Fruit fly (Drosophila melanogaster) whole organism, embryonic: Measurements from ENCODE around the gene CG4949.

Experiments
- CG11247 ChIP-seq: fragments of 200-800 bp; sonication (Bioruptor generic); IDR thresholded peaks from 2 replicates; pipeline ENCODE4 v1.3.6; 2022; ENCODE audit warnings: missing biosample characterization, missing genetic modification characterization
- CG11456 ChIP-seq: fragments of 200-800 bp; sonication (Bioruptor generic); IDR thresholded peaks from 3 replicates; pipeline ENCODE4 v1.3.6; 2022; ENCODE audit warnings: missing biosample characterization, missing genetic modification characterization
- CG11504 ChIP-seq: fragments of 200-800 bp; sonication (Bioruptor generic); optimal IDR thresholded peaks from 3 replicates; lab custom pipeline; 2019; ENCODE audit warnings: missing biosample characterization, mild to moderate bottlenecking, missing genetic modification characterization, moderate library complexity
- CG12071 ChIP-seq: fragments of 200-800 bp; sonication (Bioruptor generic); optimal IDR thresholded peaks from 3 replicates; lab custom pipeline; 2018; ENCODE audit warnings: missing biosample characterization, mild to moderate bottlenecking, missing genetic modification characterization
- CG1233 ChIP-seq: fragments of 200-800 bp; sonication (Bioruptor generic); optimal IDR thresholded peaks from 4 replicates; lab custom pipeline; 2018; ENCODE audit warnings: missing biosample characterization, mild to moderate bottlenecking, missing genetic modification characterization
- CG12659 ChIP-seq: fragments of 200-800 bp; sonication (Bioruptor generic); optimal IDR thresholded peaks from 3 replicates; lab custom pipeline; 2017; ENCODE audit warnings: mild to moderate bottlenecking, missing biosample characterization, missing genetic modification reagents, missing genetic modification characterization
- CG12769 ChIP-seq: fragments of 200-800 bp; sonication (Bioruptor generic); optimal IDR thresholded peaks from 2 replicates; lab custom pipeline; 2019; ENCODE audit warnings: missing biosample characterization, mild to moderate bottlenecking, missing genetic modification characterization, moderate library complexity
- CG13123 ChIP-seq: fragments of 200-800 bp; sonication (Bioruptor generic); optimal IDR thresholded peaks from 2 replicates; lab custom pipeline; 2016; ENCODE audit warnings: missing biosample characterization, missing genetic modification characterization
- CG14014 ChIP-seq: fragments of 200-800 bp; sonication (Bioruptor generic); IDR thresholded peaks from 2 replicates; pipeline ENCODE4 v1.3.6; 2022; ENCODE audit warnings: missing biosample characterization, missing genetic modification characterization
- CG15479 ChIP-seq: fragments of 200-800 bp; sonication (Bioruptor generic); optimal IDR thresholded peaks from 3 replicates; lab custom pipeline; 2019; ENCODE audit warnings: missing biosample characterization, mild to moderate bottlenecking, missing genetic modification characterization, moderate library complexity
- CG16779 ChIP-seq: fragments of 200-800 bp; sonication (Bioruptor generic); IDR thresholded peaks from 2 replicates; pipeline ENCODE4 v1.3.6; 2022; ENCODE audit warnings: missing biosample characterization, missing genetic modification characterization
- CG17612 ChIP-seq: fragments of 200-800 bp; sonication (Bioruptor generic); IDR thresholded peaks from 2 replicates; pipeline ENCODE4 v1.3.6; 2022; ENCODE audit warnings: missing biosample characterization, missing genetic modification characterization
- CG18599 ChIP-seq: fragments of 200-800 bp; sonication (Bioruptor generic); optimal IDR thresholded peaks from 3 replicates; lab custom pipeline; 2017; ENCODE audit warnings: missing biosample characterization, missing genetic modification characterization, mild to moderate bottlenecking, moderate library complexity, missing genetic modification reagents
- CG18764 ChIP-seq: fragments of 200-800 bp; sonication (Bioruptor generic); optimal IDR thresholded peaks from 3 replicates; lab custom pipeline; 2016; ENCODE audit warnings: missing biosample characterization, missing genetic modification characterization
- CG2116 ChIP-seq: fragments of 200-800 bp; sonication (Bioruptor generic); optimal IDR thresholded peaks from 3 replicates; lab custom pipeline; 2018; ENCODE audit warnings: missing biosample characterization, mild to moderate bottlenecking, missing genetic modification characterization
- CG2120 ChIP-seq: fragments of 200-800 bp; sonication (Bioruptor generic); optimal IDR thresholded peaks from 3 replicates; lab custom pipeline; 2016; ENCODE audit warnings: missing biosample characterization, missing genetic modification characterization
- CG2875 ChIP-seq: fragments of 200-800 bp; sonication (Bioruptor generic); optimal IDR thresholded peaks from 2 replicates; lab custom pipeline; 2017; ENCODE audit warnings: missing biosample characterization, mild to moderate bottlenecking, missing genetic modification characterization, missing genetic modification reagents
- CG31388 ChIP-seq: fragments of 200-800 bp; sonication (Bioruptor generic); optimal IDR thresholded peaks from 2 replicates; lab custom pipeline; 2016; ENCODE audit warnings: missing biosample characterization, missing genetic modification characterization
- CG3163 ChIP-seq: fragments of 200-800 bp; sonication (Bioruptor generic); optimal IDR thresholded peaks from 3 replicates; lab custom pipeline; 2016; ENCODE audit warnings: missing biosample characterization, missing genetic modification characterization
- CG34376 ChIP-seq: fragments of 200-800 bp; sonication (Bioruptor generic); optimal IDR thresholded peaks from 2 replicates; lab custom pipeline; 2018; ENCODE audit warnings: missing biosample characterization, mild to moderate bottlenecking, missing genetic modification characterization
- CG5180 ChIP-seq: fragments of 200-800 bp; sonication (Bioruptor generic); optimal IDR thresholded peaks from 3 replicates; lab custom pipeline; 2017; ENCODE audit warnings: missing biosample characterization, missing genetic modification characterization, mild to moderate bottlenecking, moderate library complexity, missing genetic modification reagents
- CG5953 ChIP-seq: fragments of 200-800 bp; sonication (Bioruptor generic); IDR thresholded peaks from 2 replicates; pipeline ENCODE4 v1.3.6; 2022; ENCODE audit warnings: missing biosample characterization, missing genetic modification characterization
- CG6272 ChIP-seq: fragments of 200-800 bp; sonication (Bioruptor generic); IDR thresholded peaks from 2 replicates; pipeline ENCODE4 v1.3.6; 2022; ENCODE audit warnings: missing biosample characterization, missing genetic modification characterization
- CG6765 ChIP-seq: fragments of 200-800 bp; sonication (Bioruptor generic); optimal IDR thresholded peaks from 3 replicates; lab custom pipeline; 2017; ENCODE audit warnings: missing biosample characterization, mild to moderate bottlenecking, missing genetic modification characterization
- CG7357 ChIP-seq: fragments of 200-800 bp; sonication (Bioruptor generic); IDR thresholded peaks from 3 replicates; pipeline ENCODE4 v1.3.6; 2022; ENCODE audit warnings: missing biosample characterization, missing genetic modification characterization
- CG7556 ChIP-seq: fragments of 200-800 bp; sonication (Bioruptor generic); optimal IDR thresholded peaks from 2 replicates; lab custom pipeline; 2017; ENCODE audit warnings: missing biosample characterization, mild to moderate bottlenecking, missing genetic modification characterization
- CG7745 ChIP-seq: fragments of 200-800 bp; sonication (Bioruptor generic); optimal IDR thresholded peaks from 2 replicates; lab custom pipeline; 2018; ENCODE audit warnings: missing biosample characterization, mild to moderate bottlenecking, missing genetic modification characterization, moderate library complexity
- CG8089 ChIP-seq: fragments of 200-800 bp; sonication (Bioruptor generic); optimal IDR thresholded peaks from 3 replicates; lab custom pipeline; 2016; ENCODE audit warnings: missing biosample characterization, missing genetic modification characterization
- CG8281 ChIP-seq: fragments of 200-800 bp; sonication (Bioruptor generic); optimal IDR thresholded peaks from 2 replicates; lab custom pipeline; 2018; ENCODE audit warnings: missing biosample characterization, mild to moderate bottlenecking, missing genetic modification characterization, moderate library complexity
- CG8478 ChIP-seq: fragments of >200 bp; optimal IDR thresholded peaks from 2 replicates; lab custom pipeline; 2018
- CkIIα-i1 ChIP-seq: fragments of 200-800 bp; sonication (Bioruptor generic); IDR thresholded peaks from 2 replicates; pipeline ENCODE4 v1.3.6; 2022; ENCODE audit warnings: missing biosample characterization, missing genetic modification characterization
- HLH54F ChIP-seq: fragments of 200-800 bp; sonication (Bioruptor generic); optimal IDR thresholded peaks from 3 replicates; lab custom pipeline; 2016; ENCODE audit warnings: missing biosample characterization, missing genetic modification characterization
- Hr39 ChIP-seq: fragments of >200 bp; optimal IDR thresholded peaks from 2 replicates; lab custom pipeline; 2017
- MBD-R2 ChIP-seq: fragments of 200-800 bp; sonication (Bioruptor generic); IDR thresholded peaks from 2 replicates; pipeline ENCODE4 v1.3.6; 2022; ENCODE audit warnings: missing biosample characterization, missing genetic modification characterization
- Ravus ChIP-seq: fragments of 200-800 bp; sonication (Bioruptor generic); IDR thresholded peaks from 2 replicates; pipeline ENCODE4 v1.3.6; 2022; ENCODE audit warnings: missing biosample characterization, missing genetic modification characterization
- abd-A ChIP-seq: fragments of 200-800 bp; sonication (Bioruptor generic); optimal IDR thresholded peaks from 3 replicates; lab custom pipeline; 2019; ENCODE audit warnings: missing biosample characterization, mild to moderate bottlenecking, missing genetic modification characterization, moderate library complexity
- ac ChIP-seq: fragments of 200-800 bp; sonication (Bioruptor generic); optimal IDR thresholded peaks from 3 replicates; lab custom pipeline; 2017; ENCODE audit warnings: missing biosample characterization, mild to moderate bottlenecking, missing genetic modification characterization
- ara ChIP-seq: fragments of 200-800 bp; sonication (Bioruptor generic); IDR thresholded peaks from 2 replicates; pipeline ENCODE4 v1.3.6; 2022; ENCODE audit warnings: missing biosample characterization, missing genetic modification characterization
- esg ChIP-seq: fragments of 200-800 bp; sonication (Bioruptor generic); conservative IDR thresholded peaks from 2 replicates; pipeline ENCODE4 v1.3.6; 2022; ENCODE audit warnings: missing biosample characterization, missing genetic modification characterization
- fd3F ChIP-seq: fragments of 200-800 bp; sonication (Bioruptor generic); optimal IDR thresholded peaks from 2 replicates; lab custom pipeline; 2018; ENCODE audit warnings: missing biosample characterization, mild to moderate bottlenecking, missing genetic modification characterization, moderate library complexity
- fd96Cb ChIP-seq: fragments of 200-800 bp; sonication (Bioruptor generic); optimal IDR thresholded peaks from 2 replicates; lab custom pipeline; 2018; ENCODE audit warnings: missing biosample characterization, mild to moderate bottlenecking, missing genetic modification characterization, moderate library complexity
- gro ChIP-seq: fragments of 200-800 bp; sonication (Bioruptor generic); optimal IDR thresholded peaks from 2 replicates; lab custom pipeline; 2016; ENCODE audit warnings: missing biosample characterization, missing genetic modification characterization
- lmd ChIP-seq: fragments of 200-800 bp; sonication (Bioruptor generic); IDR thresholded peaks from 2 replicates; pipeline ENCODE4 v1.3.6; 2022; ENCODE audit warnings: missing biosample characterization, missing genetic modification characterization
- mam ChIP-seq: fragments of 200-800 bp; sonication (Bioruptor generic); optimal IDR thresholded peaks from 3 replicates; lab custom pipeline; 2016; ENCODE audit warnings: missing biosample characterization, missing genetic modification characterization
- peb ChIP-seq: fragments of 200-800 bp; sonication (Bioruptor generic); IDR thresholded peaks from 2 replicates; pipeline ENCODE4 v1.3.6; 2022; ENCODE audit warnings: missing biosample characterization, missing genetic modification characterization
- run ChIP-seq: fragments of 200-800 bp; sonication (Bioruptor generic); optimal IDR thresholded peaks from 3 replicates; lab custom pipeline; 2018; ENCODE audit warnings: missing biosample characterization, mild to moderate bottlenecking, missing genetic modification characterization
- sima ChIP-seq: fragments of 200-800 bp; sonication (Bioruptor generic); optimal IDR thresholded peaks from 2 replicates; lab custom pipeline; 2016; ENCODE audit warnings: missing biosample characterization, missing genetic modification characterization
- sisA ChIP-seq: fragments of 200-800 bp; sonication (Bioruptor generic); IDR thresholded peaks from 2 replicates; pipeline ENCODE4 v1.3.6; 2022; ENCODE audit warnings: missing biosample characterization, missing genetic modification characterization
- sob ChIP-seq: fragments of 200-800 bp; sonication (Bioruptor generic); IDR thresholded peaks from 2 replicates; pipeline ENCODE4 v1.3.6; 2022; ENCODE audit warnings: missing biosample characterization, missing genetic modification characterization
- ttk ChIP-seq: fragments of 200-800 bp; sonication (Bioruptor generic); IDR thresholded peaks from 2 replicates; pipeline ENCODE4 v2.1.2; 2022; ENCODE audit warnings: missing biosample characterization, missing genetic modification characterization

Gene CG4949

dm6 chrX:17129733-17130466 is 51.3 kb downstream of the CG4949 start (continued):
- peak; percentile 56; the same call in 1 of the 2 replicates for TF ChIP-seq CG6272 (GFP tag; lab: Robert Waterston, UW)
- peak; percentile 57 for TF ChIP-seq CG5180 (GFP tag; lab: Kevin White, UChicago)
- TF ChIP-seq CG3163 (GFP tag; lab: Kevin White, UChicago) = peak; percentile 12
- TF ChIP-seq CG7556 (GFP tag; lab: Kevin White, UChicago) = peak; percentile 89
- peak; percentile 61; the same call in 1 of the 2 replicates for TF ChIP-seq CG11247 (GFP tag; lab: Robert Waterston, UW)
- TF ChIP-seq CG2875 (GFP tag; lab: Kevin White, UChicago) = peak; percentile 73
- TF ChIP-seq CG2116 (GFP tag; lab: Kevin White, UChicago) = peak; percentile 23
- peak; percentile 57; the same call in 1 of the 2 replicates for TF ChIP-seq ara
- TF ChIP-seq fd3F (GFP tag; lab: Kevin White, UChicago) = peak; percentile 69
- TF ChIP-seq Hr39 (lab: Kevin White, UChicago) = no peak
- TF ChIP-seq CG8478 (lab: Kevin White, UChicago) = no peak
- TF ChIP-seq CG11504 (tag; lab: Kevin White, UChicago) = peak; percentile 88
- peak; percentile 65 for TF ChIP-seq CG2120
- peak; percentile 76 for TF ChIP-seq CG1233
- TF ChIP-seq abd-A (tag; lab: Kevin White, UChicago) = peak; percentile 58
- no peak for TF ChIP-seq gro
- TF ChIP-seq CG7745 (tag; lab: Kevin White, UChicago) = no peak
- peak; percentile 42; the same call in 1 of the 2 replicates for TF ChIP-seq MBD-R2
- peak; percentile 58 for TF ChIP-seq CG34376 (GFP tag; lab: Kevin White, UChicago)
- peak; percentile 80; the same call in 1 of the 2 replicates for TF ChIP-seq CG5953 (GFP tag; lab: Robert Waterston, UW)
- peak; percentile 74 for TF ChIP-seq lmd (GFP tag; lab: Robert Waterston, UW)
- peak; percentile 89 for TF ChIP-seq CG18599
- peak; percentile 83 for TF ChIP-seq CG12659 (GFP tag; lab: Kevin White, UChicago)
- peak; percentile 45 for TF ChIP-seq CG13123 (GFP tag; lab: Kevin White, UChicago)
- peak; percentile 42; the same call in 1 of the 2 replicates for TF ChIP-seq CG17612
- TF ChIP-seq sob (GFP tag; lab: Robert Waterston, UW) = peak; percentile 73
- TF ChIP-seq sisA (GFP tag; lab: Robert Waterston, UW) = peak; percentile 75
- TF ChIP-seq fd96Cb (tag; lab: Kevin White, UChicago) = peak; percentile 80
- TF ChIP-seq CG15479 = peak; percentile 66
- TF ChIP-seq HLH54F (GFP tag; lab: Kevin White, UChicago) = peak; percentile 37
- TF ChIP-seq CG6765 = peak; percentile 79
- peak; percentile 70; the same call in 1 of the 3 replicates for TF ChIP-seq CG11456 (GFP tag; lab: Robert Waterston, UW)
- TF ChIP-seq CG18764 = peak; percentile 61
- peak; percentile 23 for TF ChIP-seq mam (GFP tag; lab: Kevin White, UChicago)
- peak; percentile 37 for TF ChIP-seq CG31388 (GFP tag; lab: Kevin White, UChicago)
- no peak for TF ChIP-seq ac
- peak; percentile 61 for TF ChIP-seq CG8281 (tag; lab: Kevin White, UChicago)
- TF ChIP-seq CG12071 (GFP tag; lab: Kevin White, UChicago) = no peak
- TF ChIP-seq sima = no peak
- peak; percentile 73 for TF ChIP-seq esg
- no peak for TF ChIP-seq CG16779
- no peak for TF ChIP-seq CG8089 (GFP tag; lab: Kevin White, UChicago)
- TF ChIP-seq CkIIα-i1 (GFP tag; lab: Robert Waterston, UW) = no peak
- TF ChIP-seq CG14014 (GFP tag; lab: Robert Waterston, UW) = peak; percentile 81
- TF ChIP-seq Ravus = peak; percentile 58
- peak; percentile 22; the same call in 1 of the 2 replicates for TF ChIP-seq peb (GFP tag; lab: Robert Waterston, UW)
- peak; percentile 53 for TF ChIP-seq run (tag; lab: Kevin White, UChicago)
- peak; percentile 76 for TF ChIP-seq ttk (GFP tag; lab: Robert Waterston, UW)
- TF ChIP-seq CG12769 = no peak
- TF ChIP-seq CG7357 (GFP tag; lab: Robert Waterston, UW) = peak; percentile 49; the same call in 1 of the 3 replicates
